Fruit fly (Drosophila melanogaster) whole organism, embryonic: ENCODE results near the gene Rai1.

Source experiments
- Bteb2 ChIP-seq: fragments of 200-800 bp; sonication (Bioruptor generic); optimal IDR thresholded peaks from 2 replicates; lab custom pipeline; 2016; ENCODE audit warnings: missing biosample characterization, missing genetic modification characterization
- CG10321 ChIP-seq: fragments of 200-800 bp; sonication (Bioruptor generic); IDR thresholded peaks from 2 replicates; pipeline ENCODE4 v1.3.6; 2022; ENCODE audit warnings: missing biosample characterization, missing genetic modification characterization
- CG11085 ChIP-seq: fragments of 200-800 bp; sonication (Bioruptor generic); IDR thresholded peaks from 2 replicates; pipeline ENCODE4 v1.3.6; 2022; ENCODE audit warnings: missing biosample characterization, missing genetic modification characterization
- CG12299 ChIP-seq: fragments of 200-800 bp; sonication (Bioruptor generic); optimal IDR thresholded peaks from 2 replicates; lab custom pipeline; 2018; ENCODE audit warnings: missing biosample characterization, mild to moderate bottlenecking, missing genetic modification characterization
- CG12942 ChIP-seq: fragments of 200-800 bp; sonication (Bioruptor generic); optimal IDR thresholded peaks from 3 replicates; lab custom pipeline; 2016; ENCODE audit warnings: missing biosample characterization, missing genetic modification characterization
- CG13624 ChIP-seq: fragments of 200-800 bp; sonication (Bioruptor generic); optimal IDR thresholded peaks from 2 replicates; lab custom pipeline; 2016; ENCODE audit warnings: missing biosample characterization, missing genetic modification characterization
- CG15601 ChIP-seq: fragments of 200-800 bp; sonication (Bioruptor generic); optimal IDR thresholded peaks from 3 replicates; lab custom pipeline; 2019; ENCODE audit warnings: missing biosample characterization, mild to moderate bottlenecking, missing genetic modification characterization, moderate library complexity
- CG18599 ChIP-seq: fragments of 200-800 bp; sonication (Bioruptor generic); optimal IDR thresholded peaks from 3 replicates; lab custom pipeline; 2017; ENCODE audit warnings: missing biosample characterization, missing genetic modification characterization, mild to moderate bottlenecking, moderate library complexity, missing genetic modification reagents
- CG18619 ChIP-seq: fragments of 200-800 bp; sonication (Bioruptor generic); optimal IDR thresholded peaks from 3 replicates; lab custom pipeline; 2017; ENCODE audit warnings: missing biosample characterization, mild to moderate bottlenecking, missing genetic modification characterization
- CG2129 ChIP-seq: fragments of 200-800 bp; sonication (Bioruptor generic); IDR thresholded peaks from 2 replicates; pipeline ENCODE4 v1.3.6; 2022; ENCODE audit warnings: missing biosample characterization, missing genetic modification characterization; ENCODE audit not compliant: partially characterized antibody
- CG2712 ChIP-seq: fragments of 200-800 bp; optimal IDR thresholded peaks from 3 replicates; lab custom pipeline; 2019; ENCODE audit warnings: missing biosample characterization, mild to moderate bottlenecking, missing genetic modification characterization, moderate library complexity
- CG3065 ChIP-seq: fragments of 200-800 bp; sonication (Bioruptor generic); optimal IDR thresholded peaks from 2 replicates; lab custom pipeline; 2016; ENCODE audit warnings: missing biosample characterization, missing genetic modification characterization
- CG32767 ChIP-seq: fragments of 200-800 bp; sonication (Bioruptor generic); IDR thresholded peaks from 2 replicates; pipeline ENCODE4 v1.3.6; 2022; ENCODE audit warnings: missing biosample characterization, missing genetic modification characterization
- CG43689 ChIP-seq: fragments of 200-800 bp; sonication (Bioruptor generic); IDR thresholded peaks from 2 replicates; pipeline ENCODE4 v1.3.6; 2022; ENCODE audit warnings: missing biosample characterization, missing genetic modification characterization
- CG4820 ChIP-seq: fragments of 200-800 bp; sonication (Bioruptor generic); optimal IDR thresholded peaks from 3 replicates; lab custom pipeline; 2016; ENCODE audit warnings: missing biosample characterization, missing genetic modification characterization
- CG5245 ChIP-seq: fragments of 200-800 bp; sonication (Bioruptor generic); optimal IDR thresholded peaks from 3 replicates; lab custom pipeline; 2016; ENCODE audit warnings: missing biosample characterization, missing genetic modification characterization
- CG6813 ChIP-seq: fragments of 200-800 bp; sonication (Bioruptor generic); optimal IDR thresholded peaks from 2 replicates; lab custom pipeline; 2017; ENCODE audit warnings: missing biosample characterization, missing genetic modification characterization, mild to moderate bottlenecking, moderate library complexity, missing genetic modification reagents
- CG7987 ChIP-seq: fragments of 200-800 bp; sonication (Bioruptor generic); optimal IDR thresholded peaks from 2 replicates; lab custom pipeline; 2018; ENCODE audit warnings: missing biosample characterization, mild to moderate bottlenecking, missing genetic modification characterization, moderate library complexity
- CG8924 ChIP-seq: fragments of 200-800 bp; optimal IDR thresholded peaks from 3 replicates; lab custom pipeline; 2019; ENCODE audit warnings: missing biosample characterization, mild to moderate bottlenecking, missing genetic modification characterization, moderate library complexity
- CG9437 ChIP-seq: fragments of 200-800 bp; sonication (Bioruptor generic); optimal IDR thresholded peaks from 2 replicates; lab custom pipeline; 2018; ENCODE audit warnings: missing biosample characterization, mild to moderate bottlenecking, missing genetic modification characterization
- Chrac-16 ChIP-seq: fragments of 200-800 bp; sonication (Bioruptor generic); optimal IDR thresholded peaks from 3 replicates; lab custom pipeline; 2016; ENCODE audit warnings: missing biosample characterization, missing genetic modification characterization
- MBD-R2 ChIP-seq: fragments of 200-800 bp; sonication (Bioruptor generic); IDR thresholded peaks from 2 replicates; pipeline ENCODE4 v1.3.6; 2022; ENCODE audit warnings: missing biosample characterization, missing genetic modification characterization
- MESR4 ChIP-seq: fragments of 200-800 bp; sonication (Bioruptor generic); optimal IDR thresholded peaks from 2 replicates; lab custom pipeline; 2018; ENCODE audit warnings: missing biosample characterization, mild to moderate bottlenecking, missing genetic modification characterization, moderate library complexity
- MTF-1 ChIP-seq: fragments of 200-800 bp; sonication (Bioruptor generic); optimal IDR thresholded peaks from 2 replicates; lab custom pipeline; 2018; ENCODE audit warnings: missing biosample characterization, mild to moderate bottlenecking, missing genetic modification characterization, borderline replicate concordance
- Max ChIP-seq: fragments of 200-800 bp; sonication (Bioruptor generic); optimal IDR thresholded peaks from 2 replicates; lab custom pipeline; 2016; ENCODE audit warnings: missing biosample characterization, mild to moderate bottlenecking, missing genetic modification characterization
- Optix ChIP-seq: fragments of 200-800 bp; sonication (Bioruptor generic); IDR thresholded peaks from 3 replicates; pipeline ENCODE4 v1.3.6; 2022; ENCODE audit warnings: missing biosample characterization, missing genetic modification characterization
- Scr ChIP-seq: fragments of 200-800 bp; sonication (Bioruptor generic); IDR thresholded peaks from 2 replicates; pipeline ENCODE4 v1.3.6; 2022; ENCODE audit warnings: missing biosample characterization, missing genetic modification characterization; ENCODE audit not compliant: partially characterized antibody
- Sry-δ ChIP-seq: fragments of 200-800 bp; sonication (Bioruptor generic); optimal IDR thresholded peaks from 2 replicates; lab custom pipeline; 2016; ENCODE audit warnings: missing biosample characterization, missing genetic modification characterization
- Usf ChIP-seq: fragments of 200-800 bp; sonication (Bioruptor generic); optimal IDR thresholded peaks from 2 replicates; lab custom pipeline; 2017; ENCODE audit warnings: missing genotype, missing biosample characterization, missing genetic modification characterization
- ase ChIP-seq: fragments of 200-800 bp; sonication (Bioruptor generic); IDR thresholded peaks from 3 replicates; pipeline ENCODE4 v1.3.6; 2022; ENCODE audit warnings: missing biosample characterization, missing genetic modification characterization
- bsh ChIP-seq, 2 experiments: fragments of 200-800 bp; sonication (Bioruptor generic); optimal IDR thresholded peaks; 2 replicates each; lab custom pipeline; 2017 to 2018; ENCODE audit warnings: mild to moderate bottlenecking in 2 of 2, missing biosample characterization in 2 of 2, missing genetic modification characterization in 2 of 2, moderate library complexity in 1 of 2
- chinmo ChIP-seq: fragments of 200-800 bp; sonication (Bioruptor generic); IDR thresholded peaks from 4 replicates; pipeline ENCODE4 v1.3.6; 2022; ENCODE audit warnings: missing biosample characterization, missing genetic modification characterization; ENCODE audit not compliant: partially characterized antibody
- chn ChIP-seq: fragments of 200-800 bp; sonication (Bioruptor generic); optimal IDR thresholded peaks from 2 replicates; lab custom pipeline; 2016; ENCODE audit warnings: missing biosample characterization, missing genetic modification characterization
- cwo ChIP-seq: fragments of 200-800 bp; sonication (Bioruptor generic); optimal IDR thresholded peaks from 3 replicates; lab custom pipeline; 2017; ENCODE audit warnings: missing biosample characterization, missing genetic modification characterization, mild to moderate bottlenecking, moderate library complexity, missing genetic modification reagents
- emc ChIP-seq: fragments of 200-800 bp; sonication (Bioruptor generic); optimal IDR thresholded peaks from 2 replicates; lab custom pipeline; 2016; ENCODE audit warnings: missing biosample characterization, missing genetic modification characterization
- fd96Cb ChIP-seq: fragments of 200-800 bp; sonication (Bioruptor generic); optimal IDR thresholded peaks from 2 replicates; lab custom pipeline; 2018; ENCODE audit warnings: missing biosample characterization, mild to moderate bottlenecking, missing genetic modification characterization, moderate library complexity
- hkb ChIP-seq, 2 experiments: fragments of 200-800 bp in 1 of 2; fragments of >200 bp in 1 of 2; sonication (Bioruptor generic) in 1 of 2; IDR thresholded peaks in 1 of 2; optimal IDR thresholded peaks in 1 of 2; 2 replicates each; pipeline versions ENCODE4 v1.3.6 to Lab custom; 2017 to 2022; ENCODE audit warnings: missing biosample characterization in 1 of 2, missing genetic modification characterization in 1 of 2
- jigr1 ChIP-seq: fragments of 200-800 bp; sonication (Bioruptor generic); IDR thresholded peaks from 3 replicates; pipeline ENCODE4 v1.3.6; 2022; ENCODE audit warnings: missing biosample characterization, missing genetic modification characterization
- kay ChIP-seq: fragments of 200-800 bp; sonication (Bioruptor generic); optimal IDR thresholded peaks from 2 replicates; lab custom pipeline; 2016; ENCODE audit warnings: missing biosample characterization, missing genetic modification characterization
- klu ChIP-seq: fragments of 200-800 bp; sonication (Bioruptor generic); IDR thresholded peaks from 2 replicates; pipeline ENCODE4 v1.3.6; 2022; ENCODE audit warnings: missing biosample characterization, missing genetic modification characterization
- ranshi ChIP-seq: fragments of 200-800 bp; sonication (Bioruptor generic); IDR thresholded peaks from 2 replicates; pipeline ENCODE4 v1.3.6; 2022; ENCODE audit warnings: missing biosample characterization, missing genetic modification characterization
- sna ChIP-seq: fragments of 200-800 bp; sonication (Bioruptor generic); IDR thresholded peaks from 2 replicates; pipeline ENCODE4 v1.3.6; 2022; ENCODE audit warnings: missing biosample characterization, missing genetic modification characterization; ENCODE audit not compliant: partially characterized antibody
- tgo ChIP-seq: fragments of 200-800 bp; sonication (Bioruptor generic); IDR thresholded peaks from 3 replicates; pipeline ENCODE4 v1.3.6; 2022; ENCODE audit warnings: missing biosample characterization, missing genetic modification characterization
- ttk ChIP-seq: fragments of 200-800 bp; sonication (Bioruptor generic); IDR thresholded peaks from 2 replicates; pipeline ENCODE4 v2.1.2; 2022; ENCODE audit warnings: missing biosample characterization, missing genetic modification characterization
- tx ChIP-seq: fragments of 200-800 bp; sonication (Bioruptor generic); optimal IDR thresholded peaks from 2 replicates; lab custom pipeline; 2016; ENCODE audit warnings: missing biosample characterization, missing genetic modification characterization
- unpg ChIP-seq: fragments of 200-800 bp; sonication (Bioruptor generic); optimal IDR thresholded peaks from 3 replicates; lab custom pipeline; 2018; ENCODE audit warnings: missing biosample characterization, mild to moderate bottlenecking, missing genetic modification characterization, moderate library complexity

Rai1 gene

DNA sequence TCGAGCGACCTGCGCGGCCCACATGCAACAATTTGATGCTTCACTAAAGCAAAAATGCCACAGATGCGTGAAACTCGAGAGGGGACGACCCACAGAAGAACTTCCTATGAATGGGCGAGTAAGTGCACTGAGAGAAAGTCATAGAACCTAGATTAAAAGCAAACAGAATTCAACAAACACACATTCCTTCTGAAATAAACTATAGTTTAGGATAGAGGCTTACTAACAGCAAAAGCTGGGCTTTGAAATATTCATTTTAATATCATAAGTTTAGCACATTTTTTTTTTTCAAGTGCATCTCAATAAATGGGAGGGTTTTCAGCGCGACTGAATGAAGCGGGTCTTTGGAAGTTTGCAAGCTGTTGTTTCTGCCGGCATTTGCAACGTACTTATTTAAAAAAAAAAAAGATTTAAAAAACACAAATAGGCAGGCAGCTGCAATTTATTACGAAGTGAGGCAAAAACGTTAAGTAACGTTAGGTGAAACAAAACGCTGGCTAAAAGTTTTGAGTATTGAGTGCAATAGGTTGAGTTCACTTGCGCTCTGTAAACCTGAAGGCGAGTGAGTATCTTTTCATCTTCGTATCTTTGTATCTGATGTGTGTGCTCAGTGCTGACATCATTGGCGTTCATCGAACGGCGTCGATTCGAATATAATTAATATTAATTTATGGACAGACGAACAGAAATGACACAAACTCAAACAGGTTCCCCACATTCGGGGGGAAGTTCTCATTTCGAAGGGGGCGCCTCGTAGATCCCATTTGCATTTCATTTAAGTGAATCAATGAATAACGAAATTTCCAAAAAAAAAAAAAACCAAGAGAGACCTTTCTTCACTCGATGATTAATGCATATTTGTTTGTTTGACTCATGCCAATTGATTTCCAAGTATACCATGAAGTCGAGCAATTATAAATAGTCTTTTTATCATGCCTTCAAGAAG lies 30.0 kb downstream of the Rai1 start (continued):
- TF ChIP-seq CG2712 (tag; lab: Kevin White, UChicago), result peak; percentile 78
- TF ChIP-seq CG10321 (GFP tag; lab: Robert Waterston, UW), result no peak
- peak; percentile 43 for TF ChIP-seq unpg
- peak; percentile 49; the same call in 1 of the 3 replicates for TF ChIP-seq tgo (GFP tag; lab: Robert Waterston, UW)
- TF ChIP-seq CG13624 (GFP tag; lab: Kevin White, UChicago), result peak; percentile 52
- no peak for TF ChIP-seq CG12942 (GFP tag; lab: Kevin White, UChicago)
- peak; percentile 59 for TF ChIP-seq fd96Cb (tag; lab: Kevin White, UChicago)
- peak; percentile 70 for TF ChIP-seq CG4820 (GFP tag; lab: Kevin White, UChicago)
- TF ChIP-seq ranshi, result peak; percentile 58; the same call in 1 of the 2 replicates
- TF ChIP-seq Bteb2, result no peak
- TF ChIP-seq jigr1 (GFP tag; lab: Robert Waterston, UW), result 0 out of 3 replicates have a peak, but pooled peaks have one; percentile 21
- peak; percentile 58 for TF ChIP-seq CG32767 (GFP tag; lab: Robert Waterston, UW)
- peak; percentile 27 for TF ChIP-seq CG6813
- TF ChIP-seq Max (GFP tag; lab: Kevin White, UChicago), result peak; percentile 44
- TF ChIP-seq ttk, result peak; percentile 72
- no peak for TF ChIP-seq CG43689
- peak; percentile 74; the same call in 2 of the 3 replicates for TF ChIP-seq Optix
- TF ChIP-seq CG9437, result peak; percentile 5
- peak; percentile 41 for TF ChIP-seq CG8924 (tag; lab: Kevin White, UChicago)
- TF ChIP-seq ase (GFP tag; lab: Robert Waterston, UW), result peak; percentile 46; the same call in 1 of the 3 replicates
- TF ChIP-seq chinmo (GFP tag; lab: Robert Waterston, UW), result peak; percentile 67; the same call in 2 of the 4 replicates
- no peak for TF ChIP-seq sna (GFP tag; lab: Robert Waterston, UW)
- no peak for TF ChIP-seq CG7987 (GFP tag; lab: Kevin White, UChicago)
- no peak for TF ChIP-seq MESR4
- TF ChIP-seq kay (GFP tag; lab: Kevin White, UChicago), result peak; percentile 64
- TF ChIP-seq CG2129 (GFP tag; lab: Robert Waterston, UW), result no peak
- peak; percentile 28 for TF ChIP-seq Chrac-16 (GFP tag; lab: Kevin White, UChicago)
- no peak for TF ChIP-seq CG18619 (GFP tag; lab: Kevin White, UChicago)
- TF ChIP-seq tx (GFP tag; lab: Kevin White, UChicago), result no peak
- TF ChIP-seq CG18599 (GFP tag; lab: Kevin White, UChicago), result peak; percentile 13
- TF ChIP-seq Sry-δ, result peak; percentile 22
- TF ChIP-seq emc, result no peak
- 0 out of 2 replicates have a peak, but pooled peaks have one; percentile 25 for TF ChIP-seq MBD-R2 (GFP tag; lab: Robert Waterston, UW)
- peak in 1 of 2 experiments; percentile 57 for TF ChIP-seq bsh (GFP tag; optimal IDR thresholded peaks at IDR 0.05; lab: Kevin White, UChicago)
- TF ChIP-seq hkb (optimal IDR thresholded peaks at IDR 0.05; lab: Kevin White, UChicago), result no peak
- peak; percentile 75 for TF ChIP-seq hkb (GFP tag; IDR thresholded peaks at IDR 0.05; lab: Robert Waterston, UW)
- TF ChIP-seq cwo (GFP tag; lab: Kevin White, UChicago), result no peak
- TF ChIP-seq Usf (GFP tag; lab: Kevin White, UChicago), result no peak
- TF ChIP-seq klu (GFP tag; lab: Robert Waterston, UW), result no peak
- TF ChIP-seq CG12299, result no peak
- peak; percentile 43 for TF ChIP-seq MTF-1
- peak; percentile 36; the same call in 1 of the 2 replicates for TF ChIP-seq CG11085 (GFP tag; lab: Robert Waterston, UW)
- TF ChIP-seq CG5245 (GFP tag; lab: Kevin White, UChicago), result peak; percentile 58
- TF ChIP-seq chn (GFP tag; lab: Kevin White, UChicago), result peak; percentile 30
- peak; percentile 33 for TF ChIP-seq CG15601 (tag; lab: Kevin White, UChicago)
- no peak for TF ChIP-seq CG3065 (GFP tag; lab: Kevin White, UChicago)
- TF ChIP-seq Scr (GFP tag; lab: Robert Waterston, UW), result no peak
